Worm (Caenorhabditis elegans): ENCODE data around the gene F41G3.5.
A peak's percentile ranks its signal among the peaks of the same experiment; 100 is the strongest.

DNA sequence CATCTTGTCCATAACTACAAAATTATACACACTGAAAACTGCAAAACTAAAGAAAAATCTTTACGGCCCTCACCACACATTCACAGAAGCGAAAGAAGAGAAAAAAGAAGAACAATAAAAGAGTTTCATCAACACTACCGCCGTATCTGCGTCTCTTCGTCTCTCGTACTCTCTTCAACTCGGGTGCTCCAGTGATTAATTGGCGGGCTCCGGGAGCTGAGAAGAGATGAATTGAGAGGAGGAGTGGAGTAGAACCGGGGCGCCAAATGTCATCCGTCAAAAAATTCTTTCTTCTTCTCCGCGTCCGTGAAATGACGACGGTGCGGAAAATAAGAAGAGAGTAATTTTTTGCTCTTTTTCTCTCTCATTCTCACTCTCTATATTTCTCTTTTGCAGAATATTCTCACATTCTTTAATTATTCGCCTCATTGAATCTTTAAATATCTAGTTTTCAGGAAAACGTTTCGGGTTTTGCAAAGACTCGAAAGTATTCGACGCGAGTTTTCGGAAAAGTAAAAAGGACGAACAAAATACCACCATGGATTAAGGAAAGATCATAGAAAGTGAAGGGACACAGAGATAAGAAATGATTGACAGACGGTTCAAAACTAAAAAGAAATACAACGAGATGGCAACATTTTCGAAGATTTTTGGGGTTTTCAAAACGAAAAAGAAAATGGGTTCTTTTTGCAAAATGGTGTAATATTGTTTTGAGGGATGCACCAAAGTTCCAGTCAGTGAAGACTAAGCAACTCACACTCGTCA, 38.8 kb upstream of the F41G3.5 start:
- TF ChIP-seq F13H6.1 (tag; optimal IDR thresholded peaks at IDR 0.05) (no peak), ceh-34 (tag; optimal IDR thresholded peaks at IDR 0.05) (no peak), ztf-16 (tag; optimal IDR thresholded peaks at IDR 0.05) (no peak), unc-55 (GFP tag; optimal IDR thresholded peaks at IDR 0.05) (peak; percentile 84), hlh-8 (tag; optimal IDR thresholded peaks at IDR 0.05) (no peak)

Measured in whole organism, late embryonic.